Fruit fly (Drosophila melanogaster) whole organism, embryonic: Measurements from ENCODE around the gene CG18598.

ENCODE experiments used
- Adf1 ChIP-seq: fragments of 200-800 bp; sonication (Bioruptor generic); IDR thresholded peaks from 2 replicates; pipeline ENCODE4 v1.3.6; 2022; ENCODE audit warnings: missing biosample characterization, missing genetic modification characterization
- Bgb ChIP-seq: fragments of 200-800 bp; sonication (Bioruptor generic); IDR thresholded peaks from 2 replicates; pipeline ENCODE4 v1.3.6; 2022; ENCODE audit warnings: missing biosample characterization, missing genetic modification characterization; ENCODE audit not compliant: partially characterized antibody
- CG10209 ChIP-seq: fragments of 200-800 bp; sonication (Bioruptor generic); optimal IDR thresholded peaks from 3 replicates; lab custom pipeline; 2017; ENCODE audit warnings: missing biosample characterization, mild to moderate bottlenecking, missing genetic modification characterization, missing genetic modification reagents
- CG10274 ChIP-seq: fragments of 200-800 bp; sonication (Bioruptor generic); optimal IDR thresholded peaks from 3 replicates; lab custom pipeline; 2017; ENCODE audit warnings: missing biosample characterization, mild to moderate bottlenecking, missing genetic modification characterization
- CG10462 ChIP-seq: fragments of 200-800 bp; sonication (Bioruptor generic); optimal IDR thresholded peaks from 2 replicates; lab custom pipeline; 2016; ENCODE audit warnings: missing biosample characterization, missing genetic modification characterization
- CG11398 ChIP-seq: fragments of 200-800 bp; sonication (Bioruptor generic); optimal IDR thresholded peaks from 2 replicates; lab custom pipeline; 2016; ENCODE audit warnings: missing biosample characterization, missing genetic modification characterization
- CG14710 ChIP-seq: fragments of 200-800 bp; sonication (Bioruptor generic); optimal IDR thresholded peaks from 3 replicates; lab custom pipeline; 2019; ENCODE audit warnings: missing biosample characterization, mild to moderate bottlenecking, missing genetic modification characterization, moderate library complexity
- CG15269 ChIP-seq: fragments of 200-800 bp; sonication (Bioruptor generic); optimal IDR thresholded peaks from 2 replicates; lab custom pipeline; 2018; ENCODE audit warnings: missing biosample characterization, mild to moderate bottlenecking, missing genetic modification characterization, moderate library complexity
- CG15514 ChIP-seq: fragments of 200-800 bp; sonication (Bioruptor generic); optimal IDR thresholded peaks from 3 replicates; lab custom pipeline; 2017; ENCODE audit warnings: missing biosample characterization, missing genetic modification characterization, mild to moderate bottlenecking, moderate library complexity, missing genetic modification reagents
- CG16779 ChIP-seq: fragments of 200-800 bp; sonication (Bioruptor generic); IDR thresholded peaks from 2 replicates; pipeline ENCODE4 v1.3.6; 2022; ENCODE audit warnings: missing biosample characterization, missing genetic modification characterization
- CG16815 ChIP-seq: fragments of 200-800 bp; sonication (Bioruptor generic); optimal IDR thresholded peaks from 3 replicates; lab custom pipeline; 2017; ENCODE audit warnings: missing biosample characterization, mild to moderate bottlenecking, missing genetic modification characterization
- CG17829 ChIP-seq: fragments of 200-800 bp; optimal IDR thresholded peaks from 2 replicates; lab custom pipeline; 2019; ENCODE audit warnings: missing biosample characterization, mild to moderate bottlenecking, missing genetic modification characterization, moderate library complexity
- CG1792 ChIP-seq: fragments of 200-800 bp; sonication (Bioruptor generic); optimal IDR thresholded peaks from 2 replicates; lab custom pipeline; 2016; ENCODE audit warnings: missing biosample characterization, missing genetic modification characterization
- CG18599 ChIP-seq: fragments of 200-800 bp; sonication (Bioruptor generic); optimal IDR thresholded peaks from 3 replicates; lab custom pipeline; 2017; ENCODE audit warnings: missing biosample characterization, missing genetic modification characterization, mild to moderate bottlenecking, moderate library complexity, missing genetic modification reagents
- CG2129 ChIP-seq: fragments of 200-800 bp; sonication (Bioruptor generic); IDR thresholded peaks from 2 replicates; pipeline ENCODE4 v1.3.6; 2022; ENCODE audit warnings: missing biosample characterization, missing genetic modification characterization; ENCODE audit not compliant: partially characterized antibody
- CG2199 ChIP-seq: fragments of 200-800 bp; sonication (Bioruptor generic); IDR thresholded peaks from 3 replicates; pipeline ENCODE4 v1.3.6; 2022; ENCODE audit warnings: missing biosample characterization, missing genetic modification characterization
- CG33213 ChIP-seq: fragments of 200-800 bp; sonication (Bioruptor generic); optimal IDR thresholded peaks from 3 replicates; lab custom pipeline; 2016; ENCODE audit warnings: missing biosample characterization, missing genetic modification characterization
- CG34376 ChIP-seq: fragments of 200-800 bp; sonication (Bioruptor generic); optimal IDR thresholded peaks from 2 replicates; lab custom pipeline; 2018; ENCODE audit warnings: missing biosample characterization, mild to moderate bottlenecking, missing genetic modification characterization
- CG4617 ChIP-seq: fragments of 200-800 bp; sonication (Bioruptor generic); optimal IDR thresholded peaks from 3 replicates; lab custom pipeline; 2016; ENCODE audit warnings: missing biosample characterization, missing genetic modification characterization, borderline replicate concordance
- CG6272 ChIP-seq: fragments of 200-800 bp; sonication (Bioruptor generic); IDR thresholded peaks from 2 replicates; pipeline ENCODE4 v1.3.6; 2022; ENCODE audit warnings: missing biosample characterization, missing genetic modification characterization
- CG8388 ChIP-seq: fragments of 200-800 bp; sonication (Bioruptor generic); optimal IDR thresholded peaks from 2 replicates; lab custom pipeline; 2019; ENCODE audit warnings: missing biosample characterization, mild to moderate bottlenecking, missing genetic modification characterization, moderate library complexity
- CG8478 ChIP-seq: fragments of >200 bp; optimal IDR thresholded peaks from 2 replicates; lab custom pipeline; 2018
- CHES-1-like ChIP-seq: fragments of 200-800 bp; sonication (Bioruptor generic); optimal IDR thresholded peaks from 2 replicates; lab custom pipeline; 2016; ENCODE audit warnings: missing biosample characterization, missing genetic modification characterization
- Dad ChIP-seq: fragments of 200-800 bp; sonication (Bioruptor generic); optimal IDR thresholded peaks from 3 replicates; lab custom pipeline; 2016; ENCODE audit warnings: missing biosample characterization, missing genetic modification characterization
- Doc2 ChIP-seq: fragments of 200-800 bp; sonication (Bioruptor generic); IDR thresholded peaks from 2 replicates; pipeline ENCODE4 v1.3.6; 2022; ENCODE audit warnings: missing biosample characterization, missing genetic modification characterization
- H2.0 ChIP-seq: fragments of 200-800 bp; sonication (Bioruptor generic); IDR thresholded peaks from 2 replicates; pipeline ENCODE4 v1.3.6; 2022; ENCODE audit warnings: missing biosample characterization, missing genetic modification characterization
- HLHmδ ChIP-seq: fragments of 200-800 bp; sonication (Bioruptor generic); optimal IDR thresholded peaks from 2 replicates; lab custom pipeline; 2018; ENCODE audit warnings: missing biosample characterization, mild to moderate bottlenecking, missing genetic modification characterization, moderate library complexity
- Max ChIP-seq: fragments of 200-800 bp; sonication (Bioruptor generic); optimal IDR thresholded peaks from 2 replicates; lab custom pipeline; 2016; ENCODE audit warnings: missing biosample characterization, mild to moderate bottlenecking, missing genetic modification characterization
- Meics ChIP-seq: fragments of 200-800 bp; sonication (Bioruptor generic); optimal IDR thresholded peaks from 2 replicates; lab custom pipeline; 2017; ENCODE audit warnings: missing biosample characterization, mild to moderate bottlenecking, missing genetic modification characterization
- Nf-YC ChIP-seq: fragments of 200-800 bp; optimal IDR thresholded peaks from 3 replicates; lab custom pipeline; 2019; ENCODE audit warnings: missing biosample characterization, mild to moderate bottlenecking, missing genetic modification characterization, moderate library complexity
- Trl ChIP-seq, 3 experiments: fragments of >200 bp in 2 of 3; fragments of 200-800 bp in 1 of 3; sonication (Bioruptor generic) in 1 of 3; optimal IDR thresholded peaks; 2 replicates in 1 of 3; 3 replicates in 2 of 3; lab custom pipeline; 2016 to 2017; ENCODE audit warnings: missing biosample characterization in 1 of 3, missing genetic modification characterization in 1 of 3
- az2 ChIP-seq: fragments of 200-800 bp; sonication (Bioruptor generic); optimal IDR thresholded peaks from 3 replicates; lab custom pipeline; 2016; ENCODE audit warnings: missing biosample characterization, missing genetic modification characterization
- cas ChIP-seq: fragments of 200-800 bp; sonication (Bioruptor generic); IDR thresholded peaks from 2 replicates; pipeline ENCODE4 v1.3.6; 2022; ENCODE audit warnings: missing biosample characterization, missing genetic modification characterization
- chm ChIP-seq: fragments of 200-800 bp; sonication (Bioruptor generic); IDR thresholded peaks from 2 replicates; pipeline ENCODE4 v1.3.6; 2022; ENCODE audit warnings: missing biosample characterization, missing genetic modification characterization
- gsb ChIP-seq: fragments of 200-800 bp; sonication (Bioruptor generic); IDR thresholded peaks from 2 replicates; pipeline ENCODE4 v1.3.6; 2022; ENCODE audit warnings: missing biosample characterization, missing genetic modification characterization
- knrl ChIP-seq: fragments of 200-800 bp; sonication (Bioruptor generic); IDR thresholded peaks from 3 replicates; pipeline ENCODE4 v1.3.6; 2022; ENCODE audit warnings: missing biosample characterization, missing genetic modification characterization; ENCODE audit not compliant: partially characterized antibody
- lola ChIP-seq, 3 experiments: fragments of >200 bp in 2 of 3; fragments of 200-800 bp in 1 of 3; sonication (Bioruptor generic) in 1 of 3; optimal IDR thresholded peaks; 2 replicates each; lab custom pipeline; 2017 to 2019; ENCODE audit warnings: missing biosample characterization in 3 of 3, missing genetic modification characterization in 3 of 3, mild to moderate bottlenecking in 1 of 3, moderate library complexity in 1 of 3
- otp ChIP-seq: fragments of 200-800 bp; sonication (Bioruptor generic); IDR thresholded peaks from 3 replicates; pipeline ENCODE4, ENCODE4 v1.3.6; 2022; ENCODE audit warnings: missing biosample characterization, missing genetic modification characterization
- pan ChIP-seq, 4 experiments: fragments of >200 bp in 3 of 4; fragments of 200-800 bp in 1 of 4; sonication (Bioruptor generic) in 1 of 4; optimal IDR thresholded peaks in 3 of 4; IDR thresholded peaks in 1 of 4; 2 replicates each; pipeline versions ENCODE4 v1.3.6 to Lab custom; 2017 to 2022; ENCODE audit warnings: missing biosample characterization in 2 of 4, missing genetic modification characterization in 2 of 4, mixed read lengths in 1 of 4
- phol ChIP-seq: fragments of 200-800 bp; sonication (Bioruptor generic); optimal IDR thresholded peaks from 3 replicates; lab custom pipeline; 2018; ENCODE audit warnings: missing biosample characterization, mild to moderate bottlenecking, missing genetic modification characterization, moderate library complexity
- pnt ChIP-seq: fragments of 200-800 bp; sonication (Bioruptor generic); optimal IDR thresholded peaks from 3 replicates; lab custom pipeline; 2016; ENCODE audit warnings: missing biosample characterization, missing genetic modification characterization
- pum ChIP-seq: fragments of 200-800 bp; sonication (Bioruptor generic); optimal IDR thresholded peaks from 2 replicates; lab custom pipeline; 2016; ENCODE audit warnings: missing biosample characterization, missing genetic modification characterization
- scrt ChIP-seq: fragments of 200-800 bp; sonication (Bioruptor generic); optimal IDR thresholded peaks from 2 replicates; lab custom pipeline; 2018; ENCODE audit warnings: missing biosample characterization, mild to moderate bottlenecking, missing genetic modification characterization, moderate library complexity
- slou ChIP-seq: fragments of 200-800 bp; sonication (Bioruptor generic); optimal IDR thresholded peaks from 3 replicates; lab custom pipeline; 2016; ENCODE audit warnings: missing biosample characterization, missing genetic modification characterization
- sna ChIP-seq: fragments of 200-800 bp; sonication (Bioruptor generic); IDR thresholded peaks from 2 replicates; pipeline ENCODE4 v1.3.6; 2022; ENCODE audit warnings: missing biosample characterization, missing genetic modification characterization; ENCODE audit not compliant: partially characterized antibody
- toy ChIP-seq: fragments of 200-800 bp; sonication (Bioruptor generic); IDR thresholded peaks from 2 replicates; pipeline ENCODE4 v1.3.6; 2022; ENCODE audit warnings: missing biosample characterization, missing genetic modification characterization
- vfl ChIP-seq: fragments of 200-800 bp; sonication (Bioruptor generic); optimal IDR thresholded peaks from 2 replicates; lab custom pipeline; 2016; ENCODE audit warnings: missing biosample characterization, missing genetic modification characterization

Gene CG18598

DNA sequence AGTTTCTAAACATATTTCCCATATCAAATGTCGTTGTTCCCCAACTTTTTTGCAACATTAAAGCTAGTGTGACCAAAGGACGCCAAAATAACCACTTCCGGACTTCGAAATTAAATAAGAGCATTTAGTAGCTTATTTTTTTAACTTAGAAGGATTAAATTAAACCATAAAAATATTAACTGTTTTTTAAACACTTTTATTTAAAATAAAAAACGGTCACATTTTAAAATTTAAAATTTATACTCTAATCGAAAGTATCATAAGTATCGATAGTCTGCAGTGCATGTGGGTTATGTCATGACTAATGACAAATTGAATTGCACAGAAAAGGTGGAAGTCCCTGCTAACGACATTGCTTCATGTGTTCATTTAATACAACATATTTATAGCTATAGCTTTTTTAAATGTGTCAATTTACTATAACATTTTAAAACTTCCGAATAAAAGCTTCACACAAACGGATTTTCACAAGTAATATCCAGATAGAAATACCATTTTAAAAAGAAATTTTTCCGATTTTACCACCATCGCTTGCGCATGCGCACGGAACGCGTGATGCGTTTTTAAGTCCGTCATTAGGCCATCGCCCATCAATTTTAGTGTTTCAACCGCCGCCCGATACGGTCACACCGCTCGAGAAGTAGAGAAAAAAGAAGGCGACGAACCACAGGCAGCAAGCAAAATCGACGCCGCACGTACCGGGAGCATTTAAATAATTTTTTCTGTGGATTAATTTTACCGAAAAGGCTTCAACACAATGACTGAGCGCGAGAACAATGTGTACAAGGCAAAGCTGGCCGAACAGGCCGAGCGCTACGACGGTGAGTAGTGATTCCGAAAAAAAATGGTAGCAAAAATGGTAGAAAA is 8.6 kb upstream of the CG18598 start, which contains the start of the genes CG7156 and 14-3-3epsilon (continued):
- TF ChIP-seq CG15514 (GFP tag; lab: Kevin White, UChicago) (peak; percentile 48), scrt (peak; percentile 10), sna (GFP tag; lab: Robert Waterston, UW) (no peak), CG8388 (GFP tag; lab: Kevin White, UChicago) (peak; percentile 49), knrl (peak; percentile 60), CG18599 (peak; percentile 42), CG16779 (GFP tag; lab: Robert Waterston, UW) (no peak), pnt (GFP tag; lab: Kevin White, UChicago) (no peak), chm (GFP tag; lab: Robert Waterston, UW) (peak; percentile 77), Doc2 (no peak), CG2199 (GFP tag; lab: Robert Waterston, UW) (no peak), CG15269 (tag; lab: Kevin White, UChicago) (no peak), Bgb (GFP tag; lab: Robert Waterston, UW) (0 out of 2 replicates have a peak, but pooled peaks have one; percentile 51), CG8478 (lab: Kevin White, UChicago) (peak; percentile 91), CG2129 (GFP tag; lab: Robert Waterston, UW) (no peak), Trl (optimal IDR thresholded peaks at IDR 0.05; lab: Kevin White, UChicago) (no peak), Trl (GFP tag; optimal IDR thresholded peaks at IDR 0.05; lab: Kevin White, UChicago) (peak; percentile 10), cas (GFP tag; lab: Robert Waterston, UW) (no peak), H2.0 (GFP tag; lab: Robert Waterston, UW) (0 out of 2 replicates have a peak, but pooled peaks have one; percentile 24), CG14710 (tag; lab: Kevin White, UChicago) (peak; percentile 92), otp (GFP tag; lab: Robert Waterston, UW) (0 out of 3 replicates have a peak, but pooled peaks have one; percentile 19), CG10274 (GFP tag; lab: Kevin White, UChicago) (no peak), pum (GFP tag; lab: Kevin White, UChicago) (peak; percentile 4), vfl (no peak), HLHmδ (GFP tag; lab: Kevin White, UChicago) (peak; percentile 44), slou (peak; percentile 16), Adf1 (GFP tag; lab: Robert Waterston, UW) (peak; percentile 41; the same call in 1 of the 2 replicates), lola (GFP tag; optimal IDR thresholded peaks at IDR 0.05; lab: Kevin White, UChicago) (peak in 1 of 3 experiments; percentile 57), Meics (no peak), CG16815 (GFP tag; lab: Kevin White, UChicago) (peak; percentile 9), CG1792 (GFP tag; lab: Kevin White, UChicago) (no peak), toy (GFP tag; lab: Robert Waterston, UW) (no peak), CHES-1-like (GFP tag; lab: Kevin White, UChicago) (peak; percentile 32), CG4617 (peak; percentile 40), CG6272 (GFP tag; lab: Robert Waterston, UW) (no peak), az2 (peak; percentile 66), CG33213 (peak; percentile 49), Dad (no peak), Nf-YC (tag; lab: Kevin White, UChicago) (peak; percentile 49), CG10462 (GFP tag; lab: Kevin White, UChicago) (peak; percentile 11), gsb (no peak), Max (GFP tag; lab: Kevin White, UChicago) (peak; percentile 47), CG34376 (GFP tag; lab: Kevin White, UChicago) (no peak), phol (tag; lab: Kevin White, UChicago) (peak; percentile 82), CG11398 (GFP tag; lab: Kevin White, UChicago) (no peak), pan (optimal IDR thresholded peaks at IDR 0.05; lab: Kevin White, UChicago) (no peak), pan (GFP tag; optimal IDR thresholded peaks at IDR 0.05 in 1 of 2, IDR thresholded peaks at IDR 0.05 in 1 of 2) (peak in 1 of 2 experiments; percentile 59), CG17829 (tag; lab: Kevin White, UChicago) (peak; percentile 16), CG10209 (GFP tag; lab: Kevin White, UChicago) (peak; percentile 1)
